Fruit fly (Drosophila melanogaster) whole organism, embryonic: ENCODE measurements around the gene sol.

Experiments
- Antp ChIP-seq: fragments of 200-800 bp; sonication (Bioruptor generic); optimal IDR thresholded peaks from 3 replicates; lab custom pipeline; 2016; ENCODE audit warnings: missing biosample characterization, missing genetic modification characterization
- CG10267 ChIP-seq: fragments of 200-800 bp; sonication (Bioruptor generic); optimal IDR thresholded peaks from 2 replicates; lab custom pipeline; 2018; ENCODE audit warnings: missing biosample characterization, mild to moderate bottlenecking, missing genetic modification characterization, moderate library complexity
- CG12942 ChIP-seq: fragments of 200-800 bp; sonication (Bioruptor generic); optimal IDR thresholded peaks from 3 replicates; lab custom pipeline; 2016; ENCODE audit warnings: missing biosample characterization, missing genetic modification characterization
- CG13894 ChIP-seq: fragments of 200-800 bp; sonication (Bioruptor generic); optimal IDR thresholded peaks from 3 replicates; lab custom pipeline; 2018; ENCODE audit warnings: missing biosample characterization, mild to moderate bottlenecking, missing genetic modification characterization, moderate library complexity
- CG14860 ChIP-seq: fragments of 200-800 bp; sonication (Bioruptor generic); IDR thresholded peaks from 3 replicates; pipeline ENCODE4 v1.3.6; 2022; ENCODE audit warnings: missing biosample characterization, missing genetic modification characterization; ENCODE audit not compliant: partially characterized antibody
- CG15269 ChIP-seq: fragments of 200-800 bp; sonication (Bioruptor generic); optimal IDR thresholded peaks from 2 replicates; lab custom pipeline; 2018; ENCODE audit warnings: missing biosample characterization, mild to moderate bottlenecking, missing genetic modification characterization, moderate library complexity
- CG15601 ChIP-seq: fragments of 200-800 bp; sonication (Bioruptor generic); optimal IDR thresholded peaks from 3 replicates; lab custom pipeline; 2019; ENCODE audit warnings: missing biosample characterization, mild to moderate bottlenecking, missing genetic modification characterization, moderate library complexity
- CG16863 ChIP-seq: fragments of 200-800 bp; sonication (Bioruptor generic); optimal IDR thresholded peaks from 3 replicates; lab custom pipeline; 2016; ENCODE audit warnings: missing biosample characterization, missing genetic modification characterization
- CG17328 ChIP-seq: fragments of 200-800 bp; sonication (Bioruptor generic); IDR thresholded peaks from 2 replicates; pipeline ENCODE4 v1.3.6; 2022; ENCODE audit warnings: missing biosample characterization, missing genetic modification characterization
- CG17359 ChIP-seq: fragments of 200-800 bp; sonication (Bioruptor generic); optimal IDR thresholded peaks from 3 replicates; lab custom pipeline; 2018; ENCODE audit warnings: missing biosample characterization, mild to moderate bottlenecking, missing genetic modification characterization, moderate library complexity
- CG17568 ChIP-seq: fragments of 200-800 bp; sonication (Bioruptor generic); optimal IDR thresholded peaks from 2 replicates; lab custom pipeline; 2018; ENCODE audit warnings: missing biosample characterization, mild to moderate bottlenecking, missing genetic modification characterization, moderate library complexity
- CG18764 ChIP-seq: fragments of 200-800 bp; sonication (Bioruptor generic); optimal IDR thresholded peaks from 3 replicates; lab custom pipeline; 2016; ENCODE audit warnings: missing biosample characterization, missing genetic modification characterization
- CG31388 ChIP-seq: fragments of 200-800 bp; sonication (Bioruptor generic); optimal IDR thresholded peaks from 2 replicates; lab custom pipeline; 2016; ENCODE audit warnings: missing biosample characterization, missing genetic modification characterization
- CG3163 ChIP-seq: fragments of 200-800 bp; sonication (Bioruptor generic); optimal IDR thresholded peaks from 3 replicates; lab custom pipeline; 2016; ENCODE audit warnings: missing biosample characterization, missing genetic modification characterization
- CG3281 ChIP-seq: fragments of 200-800 bp; sonication (Bioruptor generic); optimal IDR thresholded peaks from 3 replicates; lab custom pipeline; 2017; ENCODE audit warnings: missing biosample characterization, mild to moderate bottlenecking, missing genetic modification characterization
- CG3838 ChIP-seq: fragments of 200-800 bp; sonication (Bioruptor generic); optimal IDR thresholded peaks from 3 replicates; lab custom pipeline; 2016; ENCODE audit warnings: missing biosample characterization, missing genetic modification characterization
- CG4854 ChIP-seq: fragments of 200-800 bp; sonication (Bioruptor generic); optimal IDR thresholded peaks from 2 replicates; lab custom pipeline; 2016; ENCODE audit warnings: missing biosample characterization, missing genetic modification characterization, inconsistent platforms
- CG6254 ChIP-seq: fragments of 200-800 bp; sonication (Bioruptor generic); optimal IDR thresholded peaks from 3 replicates; lab custom pipeline; 2017; ENCODE audit warnings: mild to moderate bottlenecking, missing biosample characterization, missing genetic modification reagents, missing genetic modification characterization
- CG6813 ChIP-seq: fragments of 200-800 bp; sonication (Bioruptor generic); optimal IDR thresholded peaks from 2 replicates; lab custom pipeline; 2017; ENCODE audit warnings: missing biosample characterization, missing genetic modification characterization, mild to moderate bottlenecking, moderate library complexity, missing genetic modification reagents
- CG7357 ChIP-seq: fragments of 200-800 bp; sonication (Bioruptor generic); IDR thresholded peaks from 3 replicates; pipeline ENCODE4 v1.3.6; 2022; ENCODE audit warnings: missing biosample characterization, missing genetic modification characterization
- CG8359 ChIP-seq: fragments of 200-800 bp; sonication (Bioruptor generic); optimal IDR thresholded peaks from 2 replicates; lab custom pipeline; 2017; ENCODE audit warnings: missing biosample characterization, mild to moderate bottlenecking, missing genetic modification characterization, borderline replicate concordance
- CG8478 ChIP-seq: fragments of >200 bp; optimal IDR thresholded peaks from 2 replicates; lab custom pipeline; 2018
- CG8765 ChIP-seq: fragments of 200-800 bp; sonication (Bioruptor generic); IDR thresholded peaks from 2 replicates; pipeline ENCODE4 v1.3.6; 2022; ENCODE audit warnings: missing biosample characterization, missing genetic modification characterization
- Dip2 ChIP-seq: fragments of 200-800 bp; sonication (Bioruptor generic); IDR thresholded peaks from 2 replicates; pipeline ENCODE4 v1.3.6; 2022; ENCODE audit warnings: missing biosample characterization, missing genetic modification characterization
- Eip74EF ChIP-seq, 2 experiments: fragments of 200-800 bp in 1 of 2; fragments of >200 bp in 1 of 2; sonication (Bioruptor generic) in 1 of 2; optimal IDR thresholded peaks; 2 replicates each; lab custom pipeline; 2017 to 2019; ENCODE audit warnings: missing biosample characterization in 2 of 2, missing genetic modification characterization in 2 of 2, mild to moderate bottlenecking in 1 of 2, moderate library complexity in 1 of 2
- HLH4C ChIP-seq: fragments of 200-800 bp; sonication (Bioruptor generic); IDR thresholded peaks from 3 replicates; pipeline ENCODE4 v1.3.6; 2022; ENCODE audit warnings: missing biosample characterization, missing genetic modification characterization; ENCODE audit not compliant: partially characterized antibody
- Hey ChIP-seq: fragments of 200-800 bp; sonication (Bioruptor generic); optimal IDR thresholded peaks from 3 replicates; lab custom pipeline; 2018; ENCODE audit warnings: missing biosample characterization, mild to moderate bottlenecking, missing genetic modification characterization
- HmgZ ChIP-seq: fragments of 200-800 bp; sonication (Bioruptor generic); optimal IDR thresholded peaks from 2 replicates; lab custom pipeline; 2018; ENCODE audit warnings: missing biosample characterization, mild to moderate bottlenecking, missing genetic modification characterization
- MESR4 ChIP-seq: fragments of 200-800 bp; sonication (Bioruptor generic); optimal IDR thresholded peaks from 2 replicates; lab custom pipeline; 2018; ENCODE audit warnings: missing biosample characterization, mild to moderate bottlenecking, missing genetic modification characterization, moderate library complexity
- Meics ChIP-seq: fragments of 200-800 bp; sonication (Bioruptor generic); optimal IDR thresholded peaks from 2 replicates; lab custom pipeline; 2017; ENCODE audit warnings: missing biosample characterization, mild to moderate bottlenecking, missing genetic modification characterization
- Nf-YA ChIP-seq: fragments of 200-800 bp; sonication (Bioruptor generic); IDR thresholded peaks from 2 replicates; pipeline ENCODE4 v1.3.6; 2022; ENCODE audit warnings: missing biosample characterization, missing genetic modification characterization
- Nf-YB ChIP-seq: fragments of 200-800 bp; sonication (Bioruptor generic); optimal IDR thresholded peaks from 3 replicates; lab custom pipeline; 2019; ENCODE audit warnings: missing biosample characterization, mild to moderate bottlenecking, missing genetic modification characterization, moderate library complexity
- Opbp ChIP-seq: fragments of 200-800 bp; sonication (Bioruptor generic); IDR thresholded peaks from 3 replicates; pipeline ENCODE4 v1.3.6; 2022; ENCODE audit warnings: missing biosample characterization, missing genetic modification characterization; ENCODE audit not compliant: partially characterized antibody
- Ssrp ChIP-seq: fragments of 200-800 bp; sonication (Bioruptor generic); optimal IDR thresholded peaks from 2 replicates; lab custom pipeline; 2018; ENCODE audit warnings: missing biosample characterization, mild to moderate bottlenecking, missing genetic modification characterization, moderate library complexity
- Usf ChIP-seq: fragments of 200-800 bp; sonication (Bioruptor generic); optimal IDR thresholded peaks from 2 replicates; lab custom pipeline; 2017; ENCODE audit warnings: missing genotype, missing biosample characterization, missing genetic modification characterization
- btn ChIP-seq: fragments of 200-800 bp; sonication (Bioruptor generic); optimal IDR thresholded peaks from 2 replicates; lab custom pipeline; 2016; ENCODE audit warnings: missing biosample characterization, missing genetic modification characterization
- caup ChIP-seq: fragments of 200-800 bp; sonication (Bioruptor generic); optimal IDR thresholded peaks from 3 replicates; lab custom pipeline; 2017; ENCODE audit warnings: missing biosample characterization, mild to moderate bottlenecking, missing genetic modification characterization, moderate library complexity; ENCODE audit not compliant: severe bottlenecking
- croc ChIP-seq: fragments of 200-800 bp; sonication (Bioruptor generic); conservative IDR thresholded peaks from 3 replicates; pipeline ENCODE4 v1.3.6; 2022; ENCODE audit warnings: missing biosample characterization, missing genetic modification characterization
- crp ChIP-seq, 2 experiments: fragments of 200-800 bp; sonication (Bioruptor generic); optimal IDR thresholded peaks; 2 replicates in 1 of 2; 3 replicates in 1 of 2; lab custom pipeline; 2017; ENCODE audit warnings: missing biosample characterization in 2 of 2, missing genetic modification characterization in 2 of 2, mild to moderate bottlenecking in 1 of 2, moderate library complexity in 1 of 2
- gro ChIP-seq: fragments of 200-800 bp; sonication (Bioruptor generic); optimal IDR thresholded peaks from 2 replicates; lab custom pipeline; 2016; ENCODE audit warnings: missing biosample characterization, missing genetic modification characterization
- h ChIP-seq: fragments of >200 bp; optimal IDR thresholded peaks from 2 replicates; lab custom pipeline; 2017
- lmd ChIP-seq: fragments of 200-800 bp; sonication (Bioruptor generic); IDR thresholded peaks from 2 replicates; pipeline ENCODE4 v1.3.6; 2022; ENCODE audit warnings: missing biosample characterization, missing genetic modification characterization
- luna ChIP-seq: fragments of 200-800 bp; sonication (Bioruptor generic); optimal IDR thresholded peaks from 2 replicates; lab custom pipeline; 2016; ENCODE audit warnings: missing biosample characterization, missing genetic modification characterization
- odd ChIP-seq: fragments of 200-800 bp; sonication (Bioruptor generic); optimal IDR thresholded peaks from 2 replicates; lab custom pipeline; 2017; ENCODE audit warnings: missing biosample characterization, mild to moderate bottlenecking, missing genetic modification characterization
- salm ChIP-seq: fragments of 200-800 bp; sonication (Bioruptor generic); optimal IDR thresholded peaks from 2 replicates; lab custom pipeline; 2018; ENCODE audit warnings: missing biosample characterization, mild to moderate bottlenecking, missing genetic modification characterization
- sc ChIP-seq, 3 experiments: fragments of >200 bp in 2 of 3; fragments of 200-800 bp in 1 of 3; sonication (Bioruptor generic) in 1 of 3; optimal IDR thresholded peaks; 2 replicates in 2 of 3; 3 replicates in 1 of 3; lab custom pipeline; 2017; ENCODE audit warnings: mild to moderate bottlenecking in 1 of 3, missing biosample characterization in 1 of 3, missing genetic modification characterization in 1 of 3, missing genetic modification reagents in 1 of 3
- sisA ChIP-seq: fragments of 200-800 bp; sonication (Bioruptor generic); IDR thresholded peaks from 2 replicates; pipeline ENCODE4 v1.3.6; 2022; ENCODE audit warnings: missing biosample characterization, missing genetic modification characterization
- tap ChIP-seq: fragments of 200-800 bp; optimal IDR thresholded peaks from 3 replicates; lab custom pipeline; 2019; ENCODE audit warnings: missing biosample characterization, mild to moderate bottlenecking, missing genetic modification characterization, moderate library complexity
- z ChIP-seq: fragments of 200-800 bp; sonication (Bioruptor generic); IDR thresholded peaks from 3 replicates; pipeline ENCODE4 v1.3.6; 2022; ENCODE audit warnings: missing biosample characterization, missing genetic modification characterization

sol gene

DNA sequence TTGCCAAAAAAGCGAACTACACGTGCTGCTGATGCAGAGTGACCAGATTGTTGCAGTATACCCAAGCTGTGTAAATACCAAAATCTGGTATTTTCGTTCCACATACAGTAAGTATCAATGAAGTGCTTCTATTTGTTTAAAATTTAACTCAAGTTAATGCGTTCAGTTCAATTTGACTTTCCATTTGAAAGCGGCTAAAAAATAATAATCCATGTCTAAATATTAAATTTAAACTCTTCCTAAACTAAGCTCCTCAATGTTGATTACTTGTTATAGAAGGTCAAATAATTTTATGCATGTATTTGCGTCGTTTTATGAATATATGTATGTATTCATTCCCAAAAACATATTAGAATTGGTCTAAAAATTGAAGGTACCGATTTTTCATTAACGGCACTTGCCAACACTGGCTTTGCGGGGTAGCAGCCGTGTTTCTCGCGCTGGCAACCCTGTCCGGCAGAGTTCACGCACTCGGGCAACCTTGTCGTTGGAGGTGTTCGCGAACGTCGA, at the start of gene sol, which contains the start of gene peng (continued):
- TF ChIP-seq Hey (no peak), CG8765 (GFP tag; lab: Robert Waterston, UW) (no peak; the same call in 1 of the 2 replicates), CG6813 (GFP tag; lab: Kevin White, UChicago) (peak; percentile 30), h (lab: Kevin White, UChicago) (no peak), CG7357 (peak; percentile 43; the same call in 1 of the 3 replicates), Ssrp (tag; lab: Kevin White, UChicago) (peak; percentile 59), crp (GFP tag; optimal IDR thresholded peaks at IDR 0.05; lab: Kevin White, UChicago) (peak in 1 of 2 experiments; percentile 29), Usf (GFP tag; lab: Kevin White, UChicago) (peak; percentile 63), luna (GFP tag; lab: Kevin White, UChicago) (peak; percentile 32), CG12942 (GFP tag; lab: Kevin White, UChicago) (peak; percentile 78), Eip74EF (GFP tag; optimal IDR thresholded peaks at IDR 0.05; lab: Kevin White, UChicago) (no peak), CG17568 (no peak), Dip2 (GFP tag; lab: Robert Waterston, UW) (no peak), CG16863 (GFP tag; lab: Kevin White, UChicago) (no peak), CG4854 (GFP tag; lab: Kevin White, UChicago) (peak; percentile 29), HLH4C (GFP tag; lab: Robert Waterston, UW) (no peak), CG6254 (GFP tag; lab: Kevin White, UChicago) (no peak), btn (GFP tag; lab: Kevin White, UChicago) (peak; percentile 52), CG31388 (GFP tag; lab: Kevin White, UChicago) (peak; percentile 17), CG3163 (GFP tag; lab: Kevin White, UChicago) (peak; percentile 45), CG14860 (GFP tag; lab: Robert Waterston, UW) (no peak), CG10267 (tag; lab: Kevin White, UChicago) (peak; percentile 93), Nf-YB (GFP tag; lab: Kevin White, UChicago) (peak; percentile 45), CG3281 (GFP tag; lab: Kevin White, UChicago) (peak; percentile 71), sc (optimal IDR thresholded peaks at IDR 0.05; lab: Kevin White, UChicago) (no peak), sc (GFP tag; optimal IDR thresholded peaks at IDR 0.05; lab: Kevin White, UChicago) (no peak), z (GFP tag; lab: Robert Waterston, UW) (no peak), CG8478 (lab: Kevin White, UChicago) (no peak), CG8359 (GFP tag; lab: Kevin White, UChicago) (peak; percentile 10), caup (GFP tag; lab: Kevin White, UChicago) (peak; percentile 56), croc (GFP tag; lab: Robert Waterston, UW) (peak; percentile 22; the same call in 1 of the 3 replicates), lmd (GFP tag; lab: Robert Waterston, UW) (peak; percentile 58), CG15601 (tag; lab: Kevin White, UChicago) (peak; percentile 65), Meics (GFP tag; lab: Kevin White, UChicago) (peak; percentile 72), sisA (GFP tag; lab: Robert Waterston, UW) (peak; percentile 50; the same call in 1 of the 2 replicates), CG18764 (GFP tag; lab: Kevin White, UChicago) (peak; percentile 53), Antp (peak; percentile 78), CG17328 (GFP tag; lab: Robert Waterston, UW) (peak; percentile 36), odd (peak; percentile 24), CG17359 (peak; percentile 60), salm (tag; lab: Kevin White, UChicago) (no peak), CG15269 (tag; lab: Kevin White, UChicago) (peak; percentile 68), CG3838 (GFP tag; lab: Kevin White, UChicago) (peak; percentile 2), tap (no peak), HmgZ (tag; lab: Kevin White, UChicago) (peak; percentile 31), MESR4 (GFP tag; lab: Kevin White, UChicago) (no peak), gro (GFP tag; lab: Kevin White, UChicago) (peak; percentile 58), CG13894 (tag; lab: Kevin White, UChicago) (peak; percentile 76), Nf-YA (GFP tag; lab: Robert Waterston, UW) (no peak), Opbp (GFP tag; lab: Robert Waterston, UW) (no peak)
